Worm (Caenorhabditis elegans) whole organism, L4/young adult: ENCODE results near the gene fbxa-98.

Source experiments
- W03F9.2 ChIP-seq: fragments of 150-350 bp; optimal IDR thresholded peaks from 2 replicates; lab custom pipeline; 2014; ENCODE audit warnings: missing biosample characterization, missing genetic modification characterization
- him-1 ChIP-seq: sonication (generic microtip); optimal IDR thresholded peaks from 2 replicates; lab custom pipeline; 2016; ENCODE audit warnings: missing genotype, missing genetic modification reagents, missing genetic modification characterization, missing compliant biosample characterization

- TF ChIP-seq W03F9.2 (tag; lab: Kevin White, UChicago) (no peak), him-1 (tag; lab: Kevin White, UChicago) (no peak)
These were observed 31.1 kb upstream of the fbxa-98 start, which contains the start of gene Y45F10B.59 for ce11 chrIV:13601973-13602669.
